Worm (Caenorhabditis elegans) whole organism, young adult: ENCODE results near the gene F49C5.3.
A peak's percentile ranks its signal among the peaks of the same experiment; 100 is the strongest.

Source experiments
- B0035.1 ChIP-seq: sonication (generic microtip); optimal IDR thresholded peaks from 2 replicates; lab custom pipeline; 2016; ENCODE audit warnings: missing genetic modification characterization, mild to moderate bottlenecking, missing compliant biosample characterization, missing genotype, missing genetic modification reagents
- B0261.1 ChIP-seq: sonication (generic microtip); optimal IDR thresholded peaks from 2 replicates; lab custom pipeline; 2016; ENCODE audit warnings: mild to moderate bottlenecking, missing genetic modification characterization, moderate library complexity, missing compliant biosample characterization
- B0336.3 ChIP-seq: fragments of 200-800 bp; sonication (Bioruptor generic); IDR thresholded peaks from 2 replicates; pipeline ENCODE4 v1.3.6; 2022; ENCODE audit warnings: missing genetic modification characterization, missing compliant biosample characterization
- F10E7.11 ChIP-seq: sonication (generic microtip); optimal IDR thresholded peaks from 2 replicates; lab custom pipeline; 2017; ENCODE audit warnings: mild to moderate bottlenecking, missing genetic modification characterization, moderate library complexity, missing compliant biosample characterization
- F23B12.7 ChIP-seq: sonication (generic microtip); optimal IDR thresholded peaks from 2 replicates; lab custom pipeline; 2017; ENCODE audit warnings: missing genetic modification characterization, mild to moderate bottlenecking, missing compliant biosample characterization, antibody characterized with exemption, moderate library complexity; ENCODE audit not compliant: insufficient read depth
- F37B4.10 ChIP-seq: fragments of 200-800 bp; sonication (Bioruptor generic); IDR thresholded peaks from 2 replicates; pipeline ENCODE4 v1.3.6; 2022; ENCODE audit warnings: missing genetic modification characterization, missing compliant biosample characterization
- F39B2.1 ChIP-seq: fragments of 200-800 bp; sonication (Bioruptor generic); IDR thresholded peaks from 2 replicates; pipeline ENCODE4 v1.3.6; 2022; ENCODE audit warnings: missing genetic modification reagents, missing genetic modification characterization, missing compliant biosample characterization
- F57A8.1 ChIP-seq: fragments of 200-800 bp; sonication (Bioruptor generic); optimal IDR thresholded peaks from 2 replicates; lab custom pipeline; 2018; ENCODE audit warnings: mild to moderate bottlenecking, missing genetic modification characterization, moderate library complexity, missing compliant biosample characterization
- T26A5.8 ChIP-seq: sonication (generic microtip); optimal IDR thresholded peaks from 2 replicates; lab custom pipeline; 2016; ENCODE audit warnings: missing genetic modification characterization, missing compliant biosample characterization
- Y53F4B.3 ChIP-seq: fragments of 200-800 bp; sonication (Bioruptor generic); IDR thresholded peaks from 2 replicates; pipeline ENCODE4 v1.3.6; 2022; ENCODE audit warnings: missing genetic modification reagents, missing genetic modification characterization, missing compliant biosample characterization
- Y95B8A.8 ChIP-seq: fragments of 200-800 bp; sonication (Bioruptor generic); IDR thresholded peaks from 2 replicates; pipeline ENCODE4 v1.3.6; 2022; ENCODE audit warnings: missing genetic modification reagents, missing genetic modification characterization, missing compliant biosample characterization
- ama-1 ChIP-seq, 3 experiments: fragments of 150-350 bp in 1 of 3; sonication (generic microtip) in 2 of 3; optimal IDR thresholded peaks; 2 replicates each; lab custom pipeline; 2014 to 2018; ENCODE audit warnings: missing biosample characterization in 2 of 3, missing genetic modification characterization in 2 of 3, missing genetic modification reagents in 2 of 3
- aptf-2 ChIP-seq: fragments of 200-800 bp; sonication (Bioruptor generic); conservative IDR thresholded peaks from 2 replicates; pipeline ENCODE4 v1.3.6; 2022; ENCODE audit warnings: missing genetic modification reagents, missing genetic modification characterization, missing compliant biosample characterization
- atf-7 ChIP-seq: sonication (generic microtip); optimal IDR thresholded peaks from 2 replicates; lab custom pipeline; 2017; ENCODE audit warnings: mild to moderate bottlenecking, missing genetic modification characterization, missing compliant biosample characterization
- athp-1 ChIP-seq: sonication (generic microtip); optimal IDR thresholded peaks from 2 replicates; lab custom pipeline; 2017; ENCODE audit warnings: mild to moderate bottlenecking, missing genetic modification characterization, missing compliant biosample characterization
- cebp-2 ChIP-seq: fragments of 200-800 bp; sonication (Bioruptor generic); IDR thresholded peaks from 2 replicates; pipeline ENCODE4 v1.3.6; 2022; ENCODE audit warnings: missing genetic modification characterization, missing compliant biosample characterization
- ceh-27 ChIP-seq: fragments of 200-800 bp; sonication (Bioruptor generic); optimal IDR thresholded peaks from 2 replicates; lab custom pipeline; 2018; ENCODE audit warnings: mild to moderate bottlenecking, missing genetic modification characterization, moderate library complexity, missing compliant biosample characterization
- ceh-40 ChIP-seq: fragments of 200-800 bp; sonication (Bioruptor generic); IDR thresholded peaks from 2 replicates; pipeline ENCODE4 v1.3.6; 2022; ENCODE audit warnings: missing genetic modification characterization, missing compliant biosample characterization
- ceh-58 ChIP-seq: fragments of 200-800 bp; sonication (Bioruptor generic); IDR thresholded peaks from 2 replicates; pipeline ENCODE4 v1.3.6; 2022; ENCODE audit warnings: missing genetic modification characterization, missing compliant biosample characterization
- dox-1 ChIP-seq: fragments of 200-800 bp; sonication (Bioruptor generic); IDR thresholded peaks from 2 replicates; pipeline ENCODE4 v1.3.6; 2022; ENCODE audit warnings: missing genetic modification reagents, missing genetic modification characterization, missing compliant biosample characterization
- efl-1 ChIP-seq: fragments of 150-350 bp; optimal IDR thresholded peaks from 2 replicates; lab custom pipeline; 2014; ENCODE audit warnings: missing biosample characterization, missing genetic modification reagents, missing genetic modification characterization
- egl-44 ChIP-seq: fragments of 200-800 bp; sonication (Bioruptor generic); IDR thresholded peaks from 2 replicates; pipeline ENCODE4 v1.3.6; 2022; ENCODE audit warnings: missing genetic modification reagents, missing genetic modification characterization, missing compliant biosample characterization
- ekl-4 ChIP-seq: fragments of 200-800 bp; sonication (Bioruptor generic); IDR thresholded peaks from 2 replicates; pipeline ENCODE4 v1.3.6; 2022; ENCODE audit warnings: missing genetic modification reagents, missing genetic modification characterization, missing compliant biosample characterization
- ets-4 ChIP-seq: fragments of 200-800 bp; sonication (Bioruptor generic); optimal IDR thresholded peaks from 2 replicates; lab custom pipeline; 2018; ENCODE audit warnings: mild to moderate bottlenecking, missing genetic modification characterization, missing compliant biosample characterization
- fkh-3 ChIP-seq: sonication (generic microtip); optimal IDR thresholded peaks from 2 replicates; lab custom pipeline; 2016; ENCODE audit warnings: mild to moderate bottlenecking, missing genetic modification characterization, missing compliant biosample characterization
- hlh-12 ChIP-seq: sonication (generic microtip); optimal IDR thresholded peaks from 2 replicates; lab custom pipeline; 2016; ENCODE audit warnings: missing genetic modification characterization, missing compliant biosample characterization
- hlh-26 ChIP-seq: fragments of 200-800 bp; sonication (Bioruptor generic); conservative IDR thresholded peaks from 2 replicates; pipeline ENCODE4 v1.3.6; 2022; ENCODE audit warnings: missing genetic modification reagents, missing genetic modification characterization, missing compliant biosample characterization
- let-607 ChIP-seq, 2 experiments: fragments of 200-800 bp in 1 of 2; sonication (Bioruptor generic) in 1 of 2; sonication (generic microtip) in 1 of 2; optimal IDR thresholded peaks; 2 replicates each; lab custom pipeline; 2016 to 2018; ENCODE audit warnings: mild to moderate bottlenecking in 2 of 2, missing compliant biosample characterization in 2 of 2, missing genetic modification characterization in 2 of 2, moderate library complexity in 2 of 2, missing genotype in 1 of 2
- lin-54 ChIP-seq: fragments of 200-800 bp; sonication (Bioruptor generic); optimal IDR thresholded peaks from 2 replicates; lab custom pipeline; 2018; ENCODE audit warnings: mild to moderate bottlenecking, missing genetic modification characterization, missing compliant biosample characterization
- lir-1 ChIP-seq: fragments of 200-800 bp; sonication (Bioruptor generic); conservative IDR thresholded peaks from 2 replicates; pipeline ENCODE4 v1.3.6; 2022; ENCODE audit warnings: missing genetic modification reagents, missing genetic modification characterization, missing compliant biosample characterization
- lsl-1 ChIP-seq: fragments of 200-800 bp; sonication (Bioruptor generic); optimal IDR thresholded peaks from 2 replicates; lab custom pipeline; 2018; ENCODE audit warnings: mild to moderate bottlenecking, missing genetic modification characterization, moderate library complexity, missing compliant biosample characterization
- madf-10 ChIP-seq: sonication (generic microtip); optimal IDR thresholded peaks from 2 replicates; lab custom pipeline; 2016; ENCODE audit warnings: mild to moderate bottlenecking, missing genetic modification characterization, missing compliant biosample characterization
- madf-3 ChIP-seq: fragments of 200-800 bp; sonication (Bioruptor generic); IDR thresholded peaks from 2 replicates; pipeline ENCODE4 v1.3.6; 2022; ENCODE audit warnings: missing genetic modification reagents, missing genetic modification characterization, missing compliant biosample characterization
- nhr-179 ChIP-seq: sonication (generic microtip); optimal IDR thresholded peaks from 2 replicates; lab custom pipeline; 2016; ENCODE audit warnings: mild to moderate bottlenecking, missing genetic modification characterization, missing compliant biosample characterization
- nhr-80 ChIP-seq: sonication (generic microtip); optimal IDR thresholded peaks from 2 replicates; lab custom pipeline; 2016; ENCODE audit warnings: missing genetic modification characterization, missing compliant biosample characterization
- pbrm-1 ChIP-seq: fragments of 200-800 bp; sonication (Bioruptor generic); IDR thresholded peaks from 2 replicates; pipeline ENCODE4 v1.3.6; 2022; ENCODE audit warnings: missing genetic modification reagents, missing genetic modification characterization, missing compliant biosample characterization
- rcor-1 ChIP-seq: fragments of 200-800 bp; sonication (Bioruptor generic); IDR thresholded peaks from 2 replicates; pipeline ENCODE4 v1.3.6; 2022; ENCODE audit warnings: missing genetic modification reagents, missing genetic modification characterization, missing compliant biosample characterization
- sea-2 ChIP-seq: fragments of 200-800 bp; sonication (Bioruptor generic); IDR thresholded peaks from 2 replicates; pipeline ENCODE4 v1.3.6; 2022; ENCODE audit warnings: missing genetic modification characterization, missing compliant biosample characterization
- tbx-9 ChIP-seq: sonication (generic microtip); optimal IDR thresholded peaks from 2 replicates; lab custom pipeline; 2016; ENCODE audit warnings: borderline replicate concordance, missing genetic modification characterization, inconsistent platforms, missing compliant biosample characterization
- zfh-2 ChIP-seq: fragments of 200-800 bp; sonication (Bioruptor generic); conservative IDR thresholded peaks from 2 replicates; pipeline ENCODE4 v1.3.6; 2022; ENCODE audit warnings: missing genetic modification reagents, missing genetic modification characterization, missing compliant biosample characterization

The F49C5.3 gene

ce11 chrII:12494556-12495131 is 41.7 kb upstream of the F49C5.3 start, which contains the start of gene col-85 (continued):
- peak; percentile 17 for TF ChIP-seq zfh-2 (GFP tag; lab: Robert Waterston, UW)
- peak; percentile 26 for TF ChIP-seq efl-1 (GFP tag; lab: Kevin White, UChicago)
- peak; percentile 60 for TF ChIP-seq athp-1 (tag; lab: Kevin White, UChicago)
- TF ChIP-seq rcor-1 (GFP tag; lab: Robert Waterston, UW), result peak; percentile 85
- peak; percentile 36 for TF ChIP-seq ceh-27 (GFP tag; lab: Kevin White, UChicago)
- peak; percentile 78 for TF ChIP-seq F10E7.11 (tag; lab: Kevin White, UChicago)
- TF ChIP-seq dox-1 (GFP tag; lab: Robert Waterston, UW), result peak; percentile 95
- TF ChIP-seq Y95B8A.8, result 0 out of 2 replicates have a peak, but pooled peaks have one; percentile 65
- TF ChIP-seq tbx-9 (tag; lab: Kevin White, UChicago), result no peak
- no peak for TF ChIP-seq sea-2 (GFP tag; lab: Robert Waterston, UW)
- peak; percentile 77; the same call in 1 of the 2 replicates for TF ChIP-seq cebp-2 (GFP tag; lab: Robert Waterston, UW)
- TF ChIP-seq F57A8.1 (GFP tag; lab: Kevin White, UChicago), result peak; percentile 43
- TF ChIP-seq ceh-58, result peak; percentile 93
- peak; percentile 39 for TF ChIP-seq nhr-80 (tag; lab: Kevin White, UChicago)
- peak; percentile 42 for TF ChIP-seq nhr-179
- peak; percentile 82 for TF ChIP-seq ceh-40
- TF ChIP-seq T26A5.8 (tag; lab: Kevin White, UChicago), result peak; percentile 49
- peak; percentile 75 for TF ChIP-seq B0336.3
- TF ChIP-seq B0035.1 (tag; lab: Kevin White, UChicago), result peak; percentile 72
- peak; percentile 3 to 56 for TF ChIP-seq let-607 (tag; optimal IDR thresholded peaks at IDR 0.05; lab: Kevin White, UChicago)
- TF ChIP-seq F37B4.10 (GFP tag; lab: Robert Waterston, UW), result 0 out of 2 replicates have a peak, but pooled peaks have one; percentile 86
- TF ChIP-seq madf-10, result peak; percentile 84
- no peak; the same call in 1 of the 2 replicates for TF ChIP-seq Y53F4B.3
- TF ChIP-seq ama-1 (optimal IDR thresholded peaks at IDR 0.05; lab: Kevin White, UChicago), result no peak
- peak in 1 of 2 experiments; percentile 82 for TF ChIP-seq ama-1 (GFP tag; optimal IDR thresholded peaks at IDR 0.05; lab: Kevin White, UChicago)
- TF ChIP-seq B0261.1 (tag; lab: Kevin White, UChicago), result peak; percentile 99
- peak; percentile 92 for TF ChIP-seq pbrm-1 (GFP tag; lab: Robert Waterston, UW)
- peak; percentile 89 for TF ChIP-seq egl-44 (GFP tag; lab: Robert Waterston, UW)
- TF ChIP-seq lsl-1 (GFP tag; lab: Kevin White, UChicago), result peak; percentile 53
- TF ChIP-seq hlh-12 (tag; lab: Kevin White, UChicago), result peak; percentile 65
- no peak for TF ChIP-seq F39B2.1 (GFP tag; lab: Robert Waterston, UW)
- peak; percentile 58 for TF ChIP-seq lir-1
- TF ChIP-seq ekl-4 (GFP tag; lab: Robert Waterston, UW), result peak; percentile 72
- TF ChIP-seq, all 124 proteins: peak for 98

ce11 chrII:12496981-12497380 is 39.3 kb upstream of the F49C5.3 start, which contains the start of gene T21B4.3:
Gene T21B4.3 (minus strand): TSS chrII:12497081.
- TF ChIP-seq madf-3 (GFP tag; lab: Robert Waterston, UW), result no peak
- TF ChIP-seq F39B2.1 (GFP tag; lab: Robert Waterston, UW), result no peak
- TF ChIP-seq hlh-26 (GFP tag; lab: Robert Waterston, UW), result no peak
- no peak for TF ChIP-seq tbx-9 (tag; lab: Kevin White, UChicago)
- no peak for TF ChIP-seq lin-54 (GFP tag; lab: Kevin White, UChicago)
- no peak for TF ChIP-seq atf-7 (tag; lab: Kevin White, UChicago)
- no peak for TF ChIP-seq fkh-3 (tag; lab: Kevin White, UChicago)
- no peak for TF ChIP-seq F23B12.7 (tag; lab: Kevin White, UChicago)
- TF ChIP-seq ets-4 (GFP tag; lab: Kevin White, UChicago), result no peak
- TF ChIP-seq aptf-2 (GFP tag; lab: Robert Waterston, UW), result no peak
- TF ChIP-seq, all 124 proteins: peak for 0
